Worm (Caenorhabditis elegans) whole organism, early embryonic: ENCODE measurements around the gene hpo-8.

ENCODE experiments used
- F13C5.2 ChIP-seq: sonication (generic microtip); optimal IDR thresholded peaks from 2 replicates; lab custom pipeline; 2017; ENCODE audit warnings: mild to moderate bottlenecking, missing genetic modification characterization, inconsistent platforms, missing compliant biosample characterization
- ama-1 ChIP-seq: fragments of 150-350 bp; optimal IDR thresholded peaks from 2 replicates; lab custom pipeline; 2014
- ceh-36 ChIP-seq: sonication (generic microtip); optimal IDR thresholded peaks from 2 replicates; lab custom pipeline; 2016; ENCODE audit warnings: missing genetic modification characterization, inconsistent platforms, missing compliant biosample characterization
- flt-1 ChIP-seq: fragments of 200-800 bp; sonication (Bioruptor generic); IDR thresholded peaks from 2 replicates; pipeline ENCODE4 v1.3.6; 2022; ENCODE audit warnings: missing genetic modification characterization, missing compliant biosample characterization
- hmbx-1 ChIP-seq: sonication (generic microtip); optimal IDR thresholded peaks from 2 replicates; lab custom pipeline; 2016; ENCODE audit warnings: mild to moderate bottlenecking, missing genetic modification characterization, missing compliant biosample characterization
- hmg-4 ChIP-seq: fragments of 200-800 bp; sonication (Bioruptor generic); optimal IDR thresholded peaks from 2 replicates; lab custom pipeline; 2018; ENCODE audit warnings: mild to moderate bottlenecking, missing genetic modification characterization, missing compliant biosample characterization
- hnd-1 ChIP-seq: sonication (generic microtip); optimal IDR thresholded peaks from 2 replicates; lab custom pipeline; 2016; ENCODE audit warnings: missing genetic modification characterization, missing compliant biosample characterization
- pes-1 ChIP-seq: fragments of 200-800 bp; sonication (Bioruptor generic); IDR thresholded peaks from 2 replicates; pipeline ENCODE4 v1.3.6; 2022; ENCODE audit warnings: missing genetic modification reagents, missing genetic modification characterization, missing compliant biosample characterization
- scrt-1 ChIP-seq: fragments of 200-800 bp; sonication (Bioruptor generic); IDR thresholded peaks from 2 replicates; pipeline ENCODE4 v1.3.6; 2022; ENCODE audit warnings: missing genetic modification characterization, missing compliant biosample characterization
- tbx-11 ChIP-seq: fragments of 200-800 bp; sonication (Bioruptor generic); IDR thresholded peaks from 2 replicates; pipeline ENCODE4 v1.3.6; 2022; ENCODE audit warnings: missing genetic modification characterization, missing compliant biosample characterization
- tbx-37 ChIP-seq: fragments of 200-800 bp; sonication (Bioruptor generic); conservative IDR thresholded peaks from 2 replicates; pipeline ENCODE4 v1.3.6; 2022; ENCODE audit warnings: missing genetic modification reagents, missing genetic modification characterization, missing compliant biosample characterization
- tra-4 ChIP-seq: sonication (generic microtip); optimal IDR thresholded peaks from 2 replicates; lab custom pipeline; 2017; ENCODE audit warnings: missing genetic modification characterization, missing compliant biosample characterization

DNA sequence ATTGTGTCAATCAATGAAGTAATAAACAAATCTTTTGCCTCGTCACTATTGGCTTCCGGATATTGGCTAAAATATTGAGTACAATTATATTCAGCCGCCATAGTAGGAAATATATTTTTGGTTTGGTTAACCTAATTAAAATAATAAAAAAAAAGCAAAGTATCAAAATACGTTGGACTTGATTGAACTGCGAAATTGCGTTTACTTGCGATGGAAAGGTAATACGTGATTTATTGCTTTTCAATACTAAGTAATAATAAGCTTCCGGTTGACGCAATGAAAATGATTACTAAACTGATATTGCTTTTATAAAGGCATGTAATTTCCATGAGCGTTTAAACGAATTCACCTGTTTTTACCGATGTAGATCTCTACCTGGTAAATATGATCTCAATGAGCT lies 39.5 kb upstream of the hpo-8 start, which contains the start of gene dmsr-9:
- no peak for TF ChIP-seq ama-1 (lab: Kevin White, UChicago)
- TF ChIP-seq tra-4 (tag; lab: Kevin White, UChicago): no peak
- no peak for TF ChIP-seq tbx-11 (GFP tag; lab: Robert Waterston, UW)
- no peak for TF ChIP-seq pes-1
- TF ChIP-seq F13C5.2: no peak
- no peak for TF ChIP-seq scrt-1 (GFP tag; lab: Robert Waterston, UW)
- TF ChIP-seq hnd-1 (tag; lab: Kevin White, UChicago): no peak
- TF ChIP-seq hmbx-1 (tag; lab: Kevin White, UChicago): no peak
- no peak for TF ChIP-seq hmg-4
- no peak for TF ChIP-seq flt-1 (GFP tag; lab: Robert Waterston, UW)
- TF ChIP-seq ceh-36: no peak
- TF ChIP-seq tbx-37: no peak
